Worm (Caenorhabditis elegans) whole organism, young adult: Measurements from ENCODE around the gene srw-9.
A peak's percentile ranks its signal among the peaks of the same experiment; 100 is the strongest.

ENCODE experiments used
- B0019.2 ChIP-seq: fragments of 200-800 bp; sonication (Bioruptor generic); conservative IDR thresholded peaks from 2 replicates; pipeline ENCODE4 v1.3.6; 2022; ENCODE audit warnings: missing genetic modification reagents, missing genetic modification characterization, missing compliant biosample characterization
- D2030.7 ChIP-seq: fragments of 200-800 bp; sonication (Bioruptor generic); IDR thresholded peaks from 2 replicates; pipeline ENCODE4 v1.3.6; 2022; ENCODE audit warnings: missing genetic modification reagents, missing genetic modification characterization, missing compliant biosample characterization
- F39B2.1 ChIP-seq: fragments of 200-800 bp; sonication (Bioruptor generic); IDR thresholded peaks from 2 replicates; pipeline ENCODE4 v1.3.6; 2022; ENCODE audit warnings: missing genetic modification reagents, missing genetic modification characterization, missing compliant biosample characterization
- F52B5.7 ChIP-seq: sonication (generic microtip); optimal IDR thresholded peaks from 2 replicates; lab custom pipeline; 2016; ENCODE audit warnings: mild to moderate bottlenecking, missing genetic modification characterization, missing compliant biosample characterization
- Y56A3A.18 ChIP-seq: fragments of 200-800 bp; sonication (Bioruptor generic); IDR thresholded peaks from 2 replicates; pipeline ENCODE4 v1.3.6; 2022; ENCODE audit warnings: missing genetic modification reagents, missing genetic modification characterization, missing compliant biosample characterization
- Y67H2A.10 ChIP-seq: fragments of 200-800 bp; sonication (Bioruptor generic); conservative IDR thresholded peaks from 2 replicates; pipeline ENCODE4 v1.3.6; 2022; ENCODE audit warnings: missing genetic modification reagents, missing genetic modification characterization, missing compliant biosample characterization
- ama-1 ChIP-seq, 3 experiments: fragments of 150-350 bp in 1 of 3; sonication (generic microtip) in 2 of 3; optimal IDR thresholded peaks; 2 replicates each; lab custom pipeline; 2014 to 2018; ENCODE audit warnings: missing biosample characterization in 2 of 3, missing genetic modification characterization in 2 of 3, missing genetic modification reagents in 2 of 3
- bed-1 ChIP-seq: fragments of 200-800 bp; sonication (Bioruptor generic); IDR thresholded peaks from 2 replicates; pipeline ENCODE4 v1.3.6; 2022; ENCODE audit warnings: missing genetic modification reagents, missing genetic modification characterization, missing compliant biosample characterization
- bed-2 ChIP-seq: fragments of 200-800 bp; sonication (Bioruptor generic); IDR thresholded peaks from 2 replicates; pipeline ENCODE4 v1.3.6; 2022; ENCODE audit warnings: missing genetic modification reagents, missing genetic modification characterization, missing compliant biosample characterization
- ceh-79 ChIP-seq: sonication (generic microtip); optimal IDR thresholded peaks from 2 replicates; lab custom pipeline; 2017; ENCODE audit warnings: mild to moderate bottlenecking, missing genetic modification characterization, missing compliant biosample characterization
- dox-1 ChIP-seq: fragments of 200-800 bp; sonication (Bioruptor generic); IDR thresholded peaks from 2 replicates; pipeline ENCODE4 v1.3.6; 2022; ENCODE audit warnings: missing genetic modification reagents, missing genetic modification characterization, missing compliant biosample characterization
- egrh-3 ChIP-seq: fragments of 200-800 bp; sonication (Bioruptor generic); IDR thresholded peaks from 2 replicates; pipeline ENCODE4 v1.3.6; 2022; ENCODE audit warnings: missing genetic modification reagents, missing genetic modification characterization, missing compliant biosample characterization
- him-1 ChIP-seq: sonication (generic microtip); optimal IDR thresholded peaks from 2 replicates; lab custom pipeline; 2016; ENCODE audit warnings: missing genotype, missing genetic modification reagents, missing genetic modification characterization, missing compliant biosample characterization
- hlh-12 ChIP-seq: sonication (generic microtip); optimal IDR thresholded peaks from 2 replicates; lab custom pipeline; 2016; ENCODE audit warnings: missing genetic modification characterization, missing compliant biosample characterization
- hlh-26 ChIP-seq: fragments of 200-800 bp; sonication (Bioruptor generic); conservative IDR thresholded peaks from 2 replicates; pipeline ENCODE4 v1.3.6; 2022; ENCODE audit warnings: missing genetic modification reagents, missing genetic modification characterization, missing compliant biosample characterization
- let-526 ChIP-seq: fragments of 200-800 bp; sonication (Bioruptor generic); IDR thresholded peaks from 2 replicates; pipeline ENCODE4 v1.3.6; 2022; ENCODE audit warnings: missing genetic modification reagents, missing genetic modification characterization, missing compliant biosample characterization
- lsy-27 ChIP-seq: sonication (generic microtip); optimal IDR thresholded peaks from 2 replicates; lab custom pipeline; 2017; ENCODE audit warnings: missing genetic modification characterization, mild to moderate bottlenecking, missing compliant biosample characterization, antibody characterized with exemption, missing genotype, borderline replicate concordance; ENCODE audit not compliant: insufficient read depth
- madf-3 ChIP-seq: fragments of 200-800 bp; sonication (Bioruptor generic); IDR thresholded peaks from 2 replicates; pipeline ENCODE4 v1.3.6; 2022; ENCODE audit warnings: missing genetic modification reagents, missing genetic modification characterization, missing compliant biosample characterization
- madf-8 ChIP-seq: fragments of 200-800 bp; sonication (Bioruptor generic); conservative IDR thresholded peaks from 2 replicates; pipeline ENCODE4 v1.3.6; 2022; ENCODE audit warnings: missing genetic modification reagents, missing genetic modification characterization, missing compliant biosample characterization
- mcd-1 ChIP-seq: fragments of 200-800 bp; sonication (Bioruptor generic); IDR thresholded peaks from 2 replicates; pipeline ENCODE4 v1.3.6; 2022; ENCODE audit warnings: missing genetic modification reagents, missing genetic modification characterization, missing compliant biosample characterization
- nfyb-1 ChIP-seq: fragments of 200-800 bp; sonication (Bioruptor generic); IDR thresholded peaks from 2 replicates; pipeline ENCODE4 v1.3.6; 2022; ENCODE audit warnings: missing genetic modification reagents, missing genetic modification characterization, missing compliant biosample characterization
- nhr-90 ChIP-seq: sonication (generic microtip); optimal IDR thresholded peaks from 2 replicates; lab custom pipeline; 2016; ENCODE audit warnings: missing genotype, mild to moderate bottlenecking, missing genetic modification characterization, missing compliant biosample characterization
- sea-2 ChIP-seq: fragments of 200-800 bp; sonication (Bioruptor generic); IDR thresholded peaks from 2 replicates; pipeline ENCODE4 v1.3.6; 2022; ENCODE audit warnings: missing genetic modification characterization, missing compliant biosample characterization
- snpc-1.1 ChIP-seq: sonication (generic microtip); optimal IDR thresholded peaks from 2 replicates; lab custom pipeline; 2017; ENCODE audit warnings: missing genetic modification characterization, mild to moderate bottlenecking, missing compliant biosample characterization, antibody characterized with exemption, moderate library complexity, missing genotype, missing genetic modification reagents; ENCODE audit not compliant: insufficient read depth
- somi-1 ChIP-seq: fragments of 200-800 bp; sonication (Bioruptor generic); optimal IDR thresholded peaks from 2 replicates; lab custom pipeline; 2018; ENCODE audit warnings: mild to moderate bottlenecking, missing genetic modification characterization, missing compliant biosample characterization
- tlf-1 ChIP-seq: fragments of 200-800 bp; sonication (Bioruptor generic); optimal IDR thresholded peaks from 2 replicates; lab custom pipeline; 2018; ENCODE audit warnings: mild to moderate bottlenecking, missing genetic modification characterization, missing compliant biosample characterization
- zfh-2 ChIP-seq: fragments of 200-800 bp; sonication (Bioruptor generic); conservative IDR thresholded peaks from 2 replicates; pipeline ENCODE4 v1.3.6; 2022; ENCODE audit warnings: missing genetic modification reagents, missing genetic modification characterization, missing compliant biosample characterization
- ztf-3 ChIP-seq: fragments of 200-800 bp; sonication (Bioruptor generic); optimal IDR thresholded peaks from 2 replicates; lab custom pipeline; 2018; ENCODE audit warnings: mild to moderate bottlenecking, missing genetic modification characterization, missing compliant biosample characterization
- ztf-6 ChIP-seq: fragments of 200-800 bp; sonication (Bioruptor generic); IDR thresholded peaks from 2 replicates; pipeline ENCODE4 v1.3.6; 2022; ENCODE audit warnings: missing genetic modification reagents, missing genetic modification characterization, missing compliant biosample characterization

The srw-9 gene

ce11 chrIII:12740313-12740712, 17.2 kb upstream of the srw-9 start:
- no peak for TF ChIP-seq dox-1
- TF ChIP-seq nfyb-1, result no peak
- TF ChIP-seq hlh-12, result no peak
- no peak for TF ChIP-seq Y67H2A.10
- no peak for TF ChIP-seq ama-1 (optimal IDR thresholded peaks at IDR 0.05; lab: Kevin White, UChicago)
- no peak for TF ChIP-seq ama-1 (GFP tag; optimal IDR thresholded peaks at IDR 0.05; lab: Kevin White, UChicago)

DNA sequence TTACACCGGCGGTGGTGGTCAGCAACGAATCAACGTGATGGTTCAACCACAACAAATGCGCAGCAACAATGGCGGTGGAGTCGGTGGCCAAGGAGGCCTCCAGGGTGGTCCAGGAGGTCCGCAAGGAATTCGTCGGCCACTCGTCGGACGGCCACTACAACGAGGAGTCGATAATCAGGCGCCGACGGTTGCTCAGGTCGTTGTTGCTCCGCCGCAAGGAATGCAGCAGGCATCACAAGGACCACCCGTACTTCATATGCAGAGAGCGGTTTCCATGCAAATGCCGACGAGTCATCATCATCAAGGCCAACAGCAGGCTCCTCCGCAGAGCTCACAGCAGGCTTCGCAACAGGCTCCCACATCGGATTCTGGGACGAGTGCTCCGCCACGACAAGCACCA, 14.0 kb upstream of the srw-9 start:
- TF ChIP-seq madf-8 (GFP tag; lab: Robert Waterston, UW) (no peak), lsy-27 (tag; lab: Kevin White, UChicago) (no peak), B0019.2 (GFP tag; lab: Robert Waterston, UW) (0 out of 2 replicates have a peak, but pooled peaks have one; percentile 31), F39B2.1 (GFP tag; lab: Robert Waterston, UW) (no peak), snpc-1.1 (tag; lab: Kevin White, UChicago) (no peak), him-1 (tag; lab: Kevin White, UChicago) (no peak), tlf-1 (GFP tag; lab: Kevin White, UChicago) (no peak), zfh-2 (GFP tag; lab: Robert Waterston, UW) (peak; percentile 87), sea-2 (GFP tag; lab: Robert Waterston, UW) (no peak), ztf-6 (no peak), F52B5.7 (no peak), egrh-3 (GFP tag; lab: Robert Waterston, UW) (peak; percentile 50; the same call in 1 of the 2 replicates), D2030.7 (peak; percentile 22; the same call in 1 of the 2 replicates), ztf-3 (GFP tag; lab: Kevin White, UChicago) (no peak), somi-1 (GFP tag; lab: Kevin White, UChicago) (no peak), madf-3 (GFP tag; lab: Robert Waterston, UW) (no peak), bed-2 (no peak), Y56A3A.18 (GFP tag; lab: Robert Waterston, UW) (no peak)

ce11 chrIII:12746369-12746855, 11.1 kb upstream of the srw-9 start, which contains the start of gene Y111B2A.21:
TSS of gene Y111B2A.21 (plus strand) at chrIII:12746419.
- TF ChIP-seq ceh-79 (tag; lab: Kevin White, UChicago), result no peak
- peak; percentile 53; the same call in 1 of the 2 replicates for TF ChIP-seq zfh-2 (GFP tag; lab: Robert Waterston, UW)
- TF ChIP-seq let-526 (GFP tag; lab: Robert Waterston, UW), result no peak

ce11 chrIII:12750831-12751230, 6.6 kb upstream of the srw-9 start, which contains the start of the genes irld-60 and irld-20:
TSS of gene irld-60 (minus strand) at chrIII:12750931.
TSS of gene irld-20 (plus strand) at chrIII:12751109.
- no peak for TF ChIP-seq mcd-1

DNA sequence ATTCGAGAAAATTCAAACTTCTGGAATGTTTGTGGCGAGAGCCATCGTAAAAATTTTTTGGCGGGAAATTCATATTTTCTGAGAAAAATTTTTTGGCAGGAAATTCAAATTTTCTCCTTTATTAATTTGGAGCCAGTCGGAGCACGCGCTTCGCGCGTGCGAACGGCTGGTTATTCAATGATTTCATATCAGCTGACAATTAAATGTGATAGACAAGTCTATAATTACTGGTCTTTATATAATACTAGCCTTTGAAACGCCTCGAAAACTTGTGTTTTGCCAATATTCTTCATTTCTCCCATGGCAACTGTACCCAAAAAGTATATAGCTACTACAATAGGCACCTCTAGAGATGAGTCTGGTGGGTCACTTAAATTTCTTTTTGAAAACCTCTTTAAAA, 2.4 kb upstream of the srw-9 start, which contains the start of gene srw-10:
Gene srw-10 (plus strand): TSS at position 301 of the 400 bp plus-strand sequence.
- no peak for TF ChIP-seq hlh-26 (GFP tag; lab: Robert Waterston, UW)

DNA sequence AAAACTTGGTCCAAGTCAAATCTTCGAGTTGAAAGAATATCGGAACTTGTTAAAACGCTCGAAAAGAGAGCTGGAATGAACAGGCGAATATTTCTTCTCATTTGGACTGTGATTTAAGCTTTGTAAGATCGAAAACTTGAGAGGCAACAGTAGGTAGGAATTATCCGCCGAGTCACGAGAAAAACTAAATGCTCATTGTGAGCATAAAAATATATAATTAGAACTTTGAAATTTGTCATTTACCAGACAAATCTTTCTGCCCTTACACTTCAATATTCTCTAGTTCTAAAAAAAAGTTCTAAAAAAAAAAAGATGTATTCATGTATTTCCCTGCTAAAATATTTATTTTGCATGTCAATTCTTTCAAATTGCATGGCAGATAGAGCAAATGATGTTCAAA, 6.8 kb downstream of the srw-9 start, which contains the start of the genes irld-19 and irld-61:
Gene irld-19 (minus strand): TSS at position 101 of the 400 bp plus-strand sequence.
Gene irld-61 (plus strand): TSS at position 313 of the 400 bp plus-strand sequence.
- TF ChIP-seq B0019.2 (GFP tag; lab: Robert Waterston, UW) (no peak), nhr-90 (tag; lab: Kevin White, UChicago) (no peak), bed-1 (no peak)
